Worm (Caenorhabditis elegans) whole organism, mixed stage, embryonic: ENCODE data around the gene ric-4.

Experiments used
- ces-1 ChIP-seq: fragments of 150-350 bp; optimal IDR thresholded peaks from 2 replicates; lab custom pipeline; 2014; ENCODE audit warnings: missing biosample characterization, missing genetic modification reagents, missing genetic modification characterization
- lin-13 ChIP-seq: fragments of 150-350 bp; optimal IDR thresholded peaks from 2 replicates; lab custom pipeline; 2014; ENCODE audit warnings: missing biosample characterization, missing genetic modification characterization
- lsy-2 ChIP-seq: fragments of 150-350 bp; optimal IDR thresholded peaks from 2 replicates; lab custom pipeline; 2014; ENCODE audit warnings: missing biosample characterization, missing genetic modification characterization
- mab-5 ChIP-seq: fragments of 150-350 bp; optimal IDR thresholded peaks from 2 replicates; lab custom pipeline; 2014; ENCODE audit warnings: missing biosample characterization, missing genetic modification characterization
- snpc-4 ChIP-seq: fragments of 150-350 bp; optimal IDR thresholded peaks from 2 replicates; lab custom pipeline; 2014; ENCODE audit warnings: missing biosample characterization, missing genetic modification characterization
- unc-39 ChIP-seq: fragments of 150-350 bp; optimal IDR thresholded peaks from 2 replicates; lab custom pipeline; 2014; ENCODE audit warnings: missing biosample characterization, missing genetic modification characterization
- ztf-11 ChIP-seq: fragments of 150-350 bp; optimal IDR thresholded peaks from 2 replicates; lab custom pipeline; 2014; ENCODE audit warnings: missing biosample characterization, missing genetic modification characterization

DNA sequence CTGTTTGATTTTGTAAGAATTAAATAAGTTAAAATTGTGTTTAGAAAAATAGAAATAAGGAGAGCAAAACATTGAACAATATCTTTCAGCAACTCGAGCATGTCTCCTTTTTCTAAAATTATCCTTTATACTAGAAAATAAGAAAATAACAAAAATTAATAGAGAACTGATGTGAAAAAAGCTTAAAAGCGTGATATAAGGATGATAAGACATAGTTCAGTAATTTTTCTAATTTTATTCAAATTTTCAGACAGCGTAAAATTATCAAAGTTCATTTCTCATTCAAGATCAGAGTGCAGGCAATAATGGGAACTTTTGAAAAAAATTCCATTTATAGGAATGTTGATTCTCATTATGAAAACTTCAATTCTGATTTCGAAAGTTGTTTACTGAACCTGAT lies 36.8 kb downstream of the ric-4 start, which contains the start of gene str-182:
- TF ChIP-seq ces-1 (GFP tag; lab: Kevin White, UChicago) = no peak
- TF ChIP-seq ztf-11 (tag; lab: Kevin White, UChicago) = no peak
- no peak for TF ChIP-seq lsy-2 (tag; lab: Kevin White, UChicago)
- no peak for TF ChIP-seq unc-39 (tag; lab: Kevin White, UChicago)
- TF ChIP-seq lin-13 (tag; lab: Kevin White, UChicago) = no peak
- no peak for TF ChIP-seq snpc-4
- no peak for TF ChIP-seq mab-5 (tag; lab: Kevin White, UChicago)
